Fruit fly (Drosophila melanogaster): ENCODE data around the gene CG34148.

The CG34148 gene

DNA sequence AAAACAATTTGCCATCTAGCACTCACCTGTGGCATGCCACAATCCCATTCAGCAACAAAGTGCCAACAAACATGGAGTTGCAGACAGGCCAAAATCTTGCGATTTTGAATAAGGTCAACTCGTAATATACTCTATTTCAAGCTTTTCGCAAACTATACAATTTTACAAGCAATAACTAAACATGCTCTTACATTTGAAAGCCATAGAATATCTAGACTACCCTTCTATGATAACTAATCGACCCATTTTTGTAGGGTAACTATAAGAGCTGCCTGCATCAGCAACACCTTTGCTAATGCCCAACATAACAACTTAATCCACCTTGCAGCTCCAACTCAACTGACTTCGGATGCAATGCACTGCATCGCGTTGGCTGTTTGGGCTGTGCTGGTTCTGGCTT, 42.0 kb upstream of the CG34148 start (continued):
- no peak for TF ChIP-seq lz (GFP tag; optimal IDR thresholded peaks at IDR 0.05)
- TF ChIP-seq vri (GFP tag; optimal IDR thresholded peaks at IDR 0.05) = no peak
- peak; percentile 44 for TF ChIP-seq CG3919 (GFP tag; optimal IDR thresholded peaks at IDR 0.05)
- TF ChIP-seq CG11902 (GFP tag; optimal IDR thresholded peaks at IDR 0.05) = no peak
- TF ChIP-seq Smox (GFP tag; optimal IDR thresholded peaks at IDR 0.05) = no peak
- no peak for TF ChIP-seq CG11762 (GFP tag; optimal IDR thresholded peaks at IDR 0.05; ENCODE audit: insufficient read depth)

DNA sequence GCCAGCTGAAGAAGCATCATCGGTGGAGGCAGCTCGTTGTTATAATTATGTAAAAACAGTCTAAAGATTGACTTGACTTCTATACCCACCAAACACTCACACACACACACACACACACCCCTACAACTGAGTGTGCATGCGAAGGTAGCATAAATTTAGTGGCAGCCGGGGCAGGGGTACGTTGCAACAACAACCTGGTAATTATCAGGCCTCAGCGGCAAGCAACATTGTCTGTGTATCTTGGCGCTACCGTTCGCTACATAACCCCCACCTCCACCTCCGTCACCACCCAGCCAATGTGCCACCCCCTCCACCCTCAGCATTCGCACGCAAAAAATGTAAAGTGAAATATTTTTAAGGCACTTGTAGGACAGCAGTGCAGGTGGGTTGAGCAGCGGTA, 38.5 kb upstream of the CG34148 start:
- TF ChIP-seq Sox102F (GFP tag; optimal IDR thresholded peaks at IDR 0.05) (no peak), ss (GFP tag; optimal IDR thresholded peaks at IDR 0.05) (peak in 1 of 2 experiments; percentile 54), net (GFP tag; optimal IDR thresholded peaks at IDR 0.05) (no peak), dsx (GFP tag; optimal IDR thresholded peaks at IDR 0.05; ENCODE audit: poor library complexity, severe bottlenecking) (peak; percentile 66), CG6276 (GFP tag; optimal IDR thresholded peaks at IDR 0.05) (no peak)

DNA sequence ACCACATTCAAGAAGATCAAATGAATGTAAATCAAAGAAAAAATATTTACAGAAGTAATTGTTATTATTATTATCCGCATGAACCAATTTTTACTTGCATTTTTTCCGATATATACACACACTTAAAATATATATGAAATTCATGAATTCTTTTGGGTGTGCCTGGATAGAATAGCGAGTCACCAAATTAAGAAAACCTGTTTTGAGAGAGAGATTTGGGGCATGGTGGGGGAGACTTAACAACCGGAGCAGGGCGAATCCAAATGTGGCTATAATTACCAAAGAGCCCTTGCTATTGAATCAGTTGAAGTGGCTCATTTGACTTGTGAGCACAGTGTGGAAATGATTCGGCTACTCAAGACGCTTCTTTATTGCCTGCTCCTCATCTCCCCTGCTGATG, 35.0 kb upstream of the CG34148 start, which contains the start of gene Qsox2:
TSS of gene Qsox2 (plus strand) at position 301 of the 400 bp plus-strand sequence.
- TF ChIP-seq Hr38 (GFP tag; optimal IDR thresholded peaks at IDR 0.05) = no peak
- TF ChIP-seq ss (GFP tag; optimal IDR thresholded peaks at IDR 0.05) = peak in 1 of 2 experiments; percentile 11
- peak; percentile 19 for TF ChIP-seq svp (GFP tag)
- no peak for TF ChIP-seq fd85E (GFP tag; optimal IDR thresholded peaks at IDR 0.05)
- TF ChIP-seq spab (GFP tag; optimal IDR thresholded peaks at IDR 0.05) = no peak
- TF ChIP-seq dsx (GFP tag; optimal IDR thresholded peaks at IDR 0.05; ENCODE audit: poor library complexity, severe bottlenecking) = peak; percentile 43

DNA sequence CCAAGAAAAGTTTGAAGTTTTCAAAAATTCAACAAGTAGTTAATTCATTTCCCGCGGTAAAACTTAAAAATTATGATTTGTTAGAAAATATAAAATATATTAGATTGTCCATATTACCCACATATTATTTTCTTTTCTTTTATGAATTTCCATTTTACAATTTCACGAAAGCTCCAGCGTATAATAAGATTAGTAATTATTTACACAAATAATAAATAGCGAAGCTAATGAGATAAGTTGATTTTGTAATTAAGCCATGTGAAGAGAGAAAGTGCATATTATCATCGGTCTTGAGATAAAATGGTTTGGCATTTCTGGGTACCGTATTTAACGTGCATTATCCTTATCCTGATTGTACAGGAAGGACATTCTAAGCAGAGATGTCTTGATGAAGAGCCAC, 33.0 kb upstream of the CG34148 start, which contains the start of gene Qsox3:
TSS of gene Qsox3 (plus strand) at position 301 of the 400 bp plus-strand sequence.
- TF ChIP-seq achi (GFP tag; optimal IDR thresholded peaks at IDR 0.05) = no peak
- no peak for TF ChIP-seq CG3032 (tag; optimal IDR thresholded peaks at IDR 0.05)
- no peak for TF ChIP-seq vri (GFP tag; optimal IDR thresholded peaks at IDR 0.05)
- TF ChIP-seq CG11294 (GFP tag; IDR thresholded peaks at IDR 0.05) = no peak
- no peak for TF ChIP-seq CG1621 (tag; optimal IDR thresholded peaks at IDR 0.05)
- no peak for TF ChIP-seq dac (GFP tag; optimal IDR thresholded peaks at IDR 0.05)
- no peak for TF ChIP-seq cyc (GFP tag; optimal IDR thresholded peaks at IDR 0.05)
- TF ChIP-seq CG6808 (GFP tag; optimal IDR thresholded peaks at IDR 0.05) = no peak
- no peak for TF ChIP-seq svp (GFP tag)
- TF ChIP-seq CG8119 (GFP tag; IDR thresholded peaks at IDR 0.05) = no peak

DNA sequence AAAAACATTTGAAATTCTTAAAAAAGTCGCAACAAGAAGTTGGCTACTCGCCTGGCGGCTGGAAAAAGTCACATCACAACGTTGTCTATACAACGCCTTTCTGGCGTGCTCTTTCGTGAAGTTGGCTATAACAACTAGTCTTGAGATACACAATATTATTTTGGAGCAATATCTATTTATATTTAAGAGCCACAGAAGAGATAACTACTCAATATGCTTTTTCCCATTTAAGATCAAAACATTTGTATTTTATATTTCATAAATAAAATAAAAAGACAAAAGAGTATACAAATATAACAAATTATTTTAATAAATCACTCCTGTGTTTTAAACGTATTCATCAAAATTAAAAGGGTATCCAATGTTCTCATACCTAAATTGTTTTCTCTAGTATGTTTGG, 28.4 kb upstream of the CG34148 start:
- TF ChIP-seq CG8119 (GFP tag; IDR thresholded peaks at IDR 0.05) (peak; percentile 46; the same call in 2 of the 3 replicates), CG32006 (GFP tag; optimal IDR thresholded peaks at IDR 0.05) (peak; percentile 52), Eip78C (GFP tag) (peak; percentile 33), CG11762 (GFP tag; optimal IDR thresholded peaks at IDR 0.05; ENCODE audit: insufficient read depth) (no peak), Hr38 (GFP tag; optimal IDR thresholded peaks at IDR 0.05) (no peak), CG10631 (GFP tag; optimal IDR thresholded peaks at IDR 0.05) (peak; percentile 6), CG10669 (GFP tag; optimal IDR thresholded peaks at IDR 0.05) (no peak), salr (GFP tag; optimal IDR thresholded peaks at IDR 0.05) (peak in 1 of 2 experiments; percentile 23), achi (GFP tag; optimal IDR thresholded peaks at IDR 0.05) (peak; percentile 10)

DNA sequence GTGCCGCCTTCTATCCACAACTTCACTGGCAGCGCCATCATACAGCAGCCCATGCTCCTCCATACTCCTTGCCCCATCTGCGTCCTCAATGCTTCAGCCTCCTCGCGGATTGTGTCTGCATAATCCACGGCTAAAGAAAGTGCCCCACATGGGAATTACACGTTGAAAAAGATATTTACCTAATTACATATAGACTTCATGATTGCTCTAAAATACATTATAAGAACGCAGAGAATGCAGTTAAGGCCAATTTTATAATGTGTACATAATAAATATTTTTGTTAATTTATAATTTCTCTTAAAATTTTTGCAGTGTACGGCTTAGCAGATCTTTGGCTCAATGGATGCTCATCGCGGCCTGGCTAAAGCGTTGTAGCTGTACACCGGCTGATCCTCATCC, 27.1 kb upstream of the CG34148 start:
- TF ChIP-seq vri (GFP tag; optimal IDR thresholded peaks at IDR 0.05) = peak; percentile 46
- peak; percentile 73 for TF ChIP-seq topi (GFP tag; optimal IDR thresholded peaks at IDR 0.05)
- peak; percentile 78 for TF ChIP-seq Met (GFP tag; optimal IDR thresholded peaks at IDR 0.05)
- peak; percentile 90 for TF ChIP-seq CG10631 (GFP tag; optimal IDR thresholded peaks at IDR 0.05)
- TF ChIP-seq CG32006 (GFP tag; optimal IDR thresholded peaks at IDR 0.05) = peak; percentile 95
- peak; percentile 72 for TF ChIP-seq CG8632 (GFP tag; optimal IDR thresholded peaks at IDR 0.05)
- peak; percentile 86 for TF ChIP-seq svp (GFP tag)
- peak; percentile 73 to 89 for TF ChIP-seq ss (GFP tag; optimal IDR thresholded peaks at IDR 0.05)
- TF ChIP-seq Blimp-1 (GFP tag; optimal IDR thresholded peaks at IDR 0.05) = peak; percentile 46
- TF ChIP-seq acj6 (GFP tag; optimal IDR thresholded peaks at IDR 0.05) = peak; percentile 85
- peak; percentile 93 for TF ChIP-seq CG8119 (GFP tag; IDR thresholded peaks at IDR 0.05)
- TF ChIP-seq Ets21C (GFP tag; optimal IDR thresholded peaks at IDR 0.05) = peak; percentile 30
- TF ChIP-seq CG3032 (tag; optimal IDR thresholded peaks at IDR 0.05) = peak; percentile 89
- TF ChIP-seq CG6854 (GFP tag; optimal IDR thresholded peaks at IDR 0.05) = peak; percentile 67
- peak; percentile 79 for TF ChIP-seq net (GFP tag; optimal IDR thresholded peaks at IDR 0.05)
- no peak for TF ChIP-seq Eip93F (GFP tag; optimal IDR thresholded peaks at IDR 0.05)
- peak; percentile 82 for TF ChIP-seq CG10669 (GFP tag; optimal IDR thresholded peaks at IDR 0.05)
- TF ChIP-seq CG6792 (GFP tag; optimal IDR thresholded peaks at IDR 0.05) = peak; percentile 77
- TF ChIP-seq CG31627 (GFP tag; optimal IDR thresholded peaks at IDR 0.05) = peak; percentile 58
- peak; percentile 94 for TF ChIP-seq CG6163 (GFP tag; IDR thresholded peaks at IDR 0.05)
- TF ChIP-seq CG6808 (GFP tag; optimal IDR thresholded peaks at IDR 0.05) = peak; percentile 84
- peak; percentile 87 for TF ChIP-seq CG3919 (GFP tag; optimal IDR thresholded peaks at IDR 0.05)
- no peak for TF ChIP-seq Hr38 (GFP tag; optimal IDR thresholded peaks at IDR 0.05)
